Fruit fly (Drosophila melanogaster) whole organism, embryonic: Measurements from ENCODE around the gene Rad9.

Experiments used
- Antp ChIP-seq: fragments of 200-800 bp; sonication (Bioruptor generic); optimal IDR thresholded peaks from 3 replicates; lab custom pipeline; 2016; ENCODE audit warnings: missing biosample characterization, missing genetic modification characterization
- BtbVII ChIP-seq: fragments of 200-800 bp; sonication (Bioruptor generic); optimal IDR thresholded peaks from 3 replicates; lab custom pipeline; 2017; ENCODE audit warnings: missing biosample characterization, mild to moderate bottlenecking, missing genetic modification characterization
- CG1024 ChIP-seq: fragments of 200-800 bp; sonication (Bioruptor generic); IDR thresholded peaks from 2 replicates; pipeline ENCODE4 v1.3.6; 2022; ENCODE audit warnings: missing biosample characterization, missing genetic modification characterization
- CG10366 ChIP-seq: fragments of 200-800 bp; sonication (Bioruptor generic); IDR thresholded peaks from 2 replicates; pipeline ENCODE4 v1.3.6; 2022; ENCODE audit warnings: missing biosample characterization, missing genetic modification characterization
- CG10431 ChIP-seq: fragments of 200-800 bp; sonication (Bioruptor generic); optimal IDR thresholded peaks from 3 replicates; lab custom pipeline; 2018; ENCODE audit warnings: missing biosample characterization, mild to moderate bottlenecking, missing genetic modification characterization
- CG10959 ChIP-seq: fragments of 200-800 bp; sonication (Bioruptor generic); IDR thresholded peaks from 2 replicates; pipeline ENCODE4 v1.3.6; 2022; ENCODE audit warnings: missing biosample characterization, missing genetic modification characterization
- CG11398 ChIP-seq: fragments of 200-800 bp; sonication (Bioruptor generic); optimal IDR thresholded peaks from 2 replicates; lab custom pipeline; 2016; ENCODE audit warnings: missing biosample characterization, missing genetic modification characterization
- CG14860 ChIP-seq: fragments of 200-800 bp; sonication (Bioruptor generic); IDR thresholded peaks from 3 replicates; pipeline ENCODE4 v1.3.6; 2022; ENCODE audit warnings: missing biosample characterization, missing genetic modification characterization; ENCODE audit not compliant: partially characterized antibody
- CG17568 ChIP-seq: fragments of 200-800 bp; sonication (Bioruptor generic); optimal IDR thresholded peaks from 2 replicates; lab custom pipeline; 2018; ENCODE audit warnings: missing biosample characterization, mild to moderate bottlenecking, missing genetic modification characterization, moderate library complexity
- CG18262 ChIP-seq: fragments of 200-800 bp; optimal IDR thresholded peaks from 3 replicates; lab custom pipeline; 2019; ENCODE audit warnings: missing biosample characterization, mild to moderate bottlenecking, missing genetic modification characterization, moderate library complexity
- CG18476 ChIP-seq: fragments of 200-800 bp; sonication (Bioruptor generic); optimal IDR thresholded peaks from 2 replicates; lab custom pipeline; 2016; ENCODE audit warnings: missing biosample characterization, mild to moderate bottlenecking, missing genetic modification characterization
- CG31441 ChIP-seq: fragments of 200-800 bp; sonication (Bioruptor generic); IDR thresholded peaks from 2 replicates; pipeline ENCODE4 v1.3.6; 2022; ENCODE audit warnings: missing biosample characterization, missing genetic modification characterization
- CG3163 ChIP-seq: fragments of 200-800 bp; sonication (Bioruptor generic); optimal IDR thresholded peaks from 3 replicates; lab custom pipeline; 2016; ENCODE audit warnings: missing biosample characterization, missing genetic modification characterization
- CG4820 ChIP-seq: fragments of 200-800 bp; sonication (Bioruptor generic); optimal IDR thresholded peaks from 3 replicates; lab custom pipeline; 2016; ENCODE audit warnings: missing biosample characterization, missing genetic modification characterization
- CG6175 ChIP-seq: fragments of 200-800 bp; sonication (Bioruptor generic); IDR thresholded peaks from 3 replicates; pipeline ENCODE4 v1.3.6; 2022; ENCODE audit warnings: missing biosample characterization, missing genetic modification characterization
- CG6254 ChIP-seq: fragments of 200-800 bp; sonication (Bioruptor generic); optimal IDR thresholded peaks from 3 replicates; lab custom pipeline; 2017; ENCODE audit warnings: mild to moderate bottlenecking, missing biosample characterization, missing genetic modification reagents, missing genetic modification characterization
- CG7928 ChIP-seq: fragments of 200-800 bp; sonication (Bioruptor generic); optimal IDR thresholded peaks from 2 replicates; lab custom pipeline; 2017; ENCODE audit warnings: missing biosample characterization, mild to moderate bottlenecking, missing genetic modification characterization
- CG8765 ChIP-seq: fragments of 200-800 bp; sonication (Bioruptor generic); IDR thresholded peaks from 2 replicates; pipeline ENCODE4 v1.3.6; 2022; ENCODE audit warnings: missing biosample characterization, missing genetic modification characterization
- CG9817 ChIP-seq: fragments of 200-800 bp; sonication (Bioruptor generic); optimal IDR thresholded peaks from 2 replicates; lab custom pipeline; 2018; ENCODE audit warnings: missing biosample characterization, mild to moderate bottlenecking, missing genetic modification characterization, moderate library complexity
- CG9932 ChIP-seq: fragments of 200-800 bp; sonication (Bioruptor generic); IDR thresholded peaks from 2 replicates; pipeline ENCODE4 v1.3.6; 2022; ENCODE audit warnings: missing biosample characterization, missing genetic modification characterization
- Dp ChIP-seq: fragments of 200-800 bp; sonication (Bioruptor generic); optimal IDR thresholded peaks from 2 replicates; lab custom pipeline; 2018; ENCODE audit warnings: missing biosample characterization, mild to moderate bottlenecking, missing genetic modification characterization, moderate library complexity
- Ets97D ChIP-seq: fragments of 200-800 bp; sonication (Bioruptor generic); optimal IDR thresholded peaks from 3 replicates; lab custom pipeline; 2016; ENCODE audit warnings: missing biosample characterization, missing genetic modification characterization
- H15 ChIP-seq: fragments of 200-800 bp; sonication (Bioruptor generic); IDR thresholded peaks from 3 replicates; pipeline ENCODE4 v1.3.6; 2022; ENCODE audit warnings: missing biosample characterization, missing genetic modification characterization
- HLH3B ChIP-seq: fragments of 200-800 bp; sonication (Bioruptor generic); IDR thresholded peaks from 2 replicates; pipeline ENCODE4 v1.3.6; 2022; ENCODE audit warnings: missing biosample characterization, missing genetic modification characterization
- HLH4C ChIP-seq: fragments of 200-800 bp; sonication (Bioruptor generic); IDR thresholded peaks from 3 replicates; pipeline ENCODE4 v1.3.6; 2022; ENCODE audit warnings: missing biosample characterization, missing genetic modification characterization; ENCODE audit not compliant: partially characterized antibody
- Hey ChIP-seq: fragments of 200-800 bp; sonication (Bioruptor generic); optimal IDR thresholded peaks from 3 replicates; lab custom pipeline; 2018; ENCODE audit warnings: missing biosample characterization, mild to moderate bottlenecking, missing genetic modification characterization
- Hmr ChIP-seq: fragments of 200-800 bp; sonication (Bioruptor generic); optimal IDR thresholded peaks from 3 replicates; lab custom pipeline; 2017; ENCODE audit warnings: mild to moderate bottlenecking, missing biosample characterization, missing genetic modification reagents, missing genetic modification characterization
- Hr39 ChIP-seq: fragments of >200 bp; optimal IDR thresholded peaks from 2 replicates; lab custom pipeline; 2017
- Lim3 ChIP-seq: fragments of 200-800 bp; sonication (Bioruptor generic); IDR thresholded peaks from 2 replicates; pipeline ENCODE4 v1.3.6; 2022; ENCODE audit warnings: missing biosample characterization, missing genetic modification characterization
- MBD-R2 ChIP-seq: fragments of 200-800 bp; sonication (Bioruptor generic); IDR thresholded peaks from 2 replicates; pipeline ENCODE4 v1.3.6; 2022; ENCODE audit warnings: missing biosample characterization, missing genetic modification characterization
- Mes4 ChIP-seq: fragments of 200-800 bp; sonication (Bioruptor generic); optimal IDR thresholded peaks from 2 replicates; lab custom pipeline; 2016; ENCODE audit warnings: missing biosample characterization, missing genetic modification characterization
- NK7.1 ChIP-seq: fragments of 200-800 bp; sonication (Bioruptor generic); optimal IDR thresholded peaks from 3 replicates; lab custom pipeline; 2016; ENCODE audit warnings: missing biosample characterization, missing genetic modification characterization
- Sry-δ ChIP-seq: fragments of 200-800 bp; sonication (Bioruptor generic); optimal IDR thresholded peaks from 2 replicates; lab custom pipeline; 2016; ENCODE audit warnings: missing biosample characterization, missing genetic modification characterization
- YL-1 ChIP-seq: fragments of 200-800 bp; sonication (Bioruptor generic); optimal IDR thresholded peaks from 3 replicates; lab custom pipeline; 2017; ENCODE audit warnings: missing biosample characterization, mild to moderate bottlenecking, missing genetic modification characterization
- cg ChIP-seq: fragments of 200-800 bp; sonication (Bioruptor generic); optimal IDR thresholded peaks from 3 replicates; lab custom pipeline; 2019; ENCODE audit warnings: missing biosample characterization, mild to moderate bottlenecking, missing genetic modification characterization, moderate library complexity
- chif ChIP-seq, 2 experiments: fragments of 200-800 bp; sonication (Bioruptor generic); optimal IDR thresholded peaks; 3 replicates each; lab custom pipeline; 2016; ENCODE audit warnings: missing biosample characterization in 2 of 2, missing genetic modification characterization in 2 of 2
- ewg ChIP-seq: fragments of 200-800 bp; sonication (Bioruptor generic); optimal IDR thresholded peaks from 3 replicates; lab custom pipeline; 2017; ENCODE audit warnings: mild to moderate bottlenecking, missing biosample characterization, missing genetic modification reagents, missing genetic modification characterization
- fd3F ChIP-seq: fragments of 200-800 bp; sonication (Bioruptor generic); optimal IDR thresholded peaks from 2 replicates; lab custom pipeline; 2018; ENCODE audit warnings: missing biosample characterization, mild to moderate bottlenecking, missing genetic modification characterization, moderate library complexity
- fu2 ChIP-seq: fragments of 200-800 bp; sonication (Bioruptor generic); optimal IDR thresholded peaks from 2 replicates; lab custom pipeline; 2016; ENCODE audit warnings: missing biosample characterization, missing genetic modification characterization
- gce ChIP-seq: fragments of 200-800 bp; sonication (Bioruptor generic); IDR thresholded peaks from 3 replicates; pipeline ENCODE4 v1.3.6; 2022; ENCODE audit warnings: missing biosample characterization, missing genetic modification characterization
- grn ChIP-seq: fragments of 200-800 bp; sonication (Bioruptor generic); optimal IDR thresholded peaks from 3 replicates; lab custom pipeline; 2017; ENCODE audit warnings: missing biosample characterization, missing genetic modification characterization
- gro ChIP-seq: fragments of 200-800 bp; sonication (Bioruptor generic); optimal IDR thresholded peaks from 2 replicates; lab custom pipeline; 2016; ENCODE audit warnings: missing biosample characterization, missing genetic modification characterization
- hth ChIP-seq: fragments of >200 bp; optimal IDR thresholded peaks from 2 replicates; lab custom pipeline; 2017; ENCODE audit warnings: inconsistent platforms
- maf-S ChIP-seq: fragments of 200-800 bp; sonication (Bioruptor generic); optimal IDR thresholded peaks from 2 replicates; lab custom pipeline; 2016; ENCODE audit warnings: missing biosample characterization, missing genetic modification characterization
- oc ChIP-seq: fragments of 200-800 bp; sonication (Bioruptor generic); optimal IDR thresholded peaks from 2 replicates; lab custom pipeline; 2018; ENCODE audit warnings: missing biosample characterization, mild to moderate bottlenecking, missing genetic modification characterization, moderate library complexity
- pita ChIP-seq: fragments of 200-800 bp; sonication (Bioruptor generic); optimal IDR thresholded peaks from 2 replicates; lab custom pipeline; 2017; ENCODE audit warnings: missing biosample characterization, mild to moderate bottlenecking, missing genetic modification characterization
- prd ChIP-seq, 3 experiments: fragments of >200 bp in 2 of 3; fragments of 200-800 bp in 1 of 3; sonication (Bioruptor generic) in 1 of 3; optimal IDR thresholded peaks in 2 of 3; IDR thresholded peaks in 1 of 3; 2 replicates in 2 of 3; 3 replicates in 1 of 3; pipeline versions ENCODE4 v1.3.6 to Lab custom; 2017 to 2022; ENCODE audit warnings: missing biosample characterization in 1 of 3, missing genetic modification characterization in 1 of 3
- sob ChIP-seq: fragments of 200-800 bp; sonication (Bioruptor generic); IDR thresholded peaks from 2 replicates; pipeline ENCODE4 v1.3.6; 2022; ENCODE audit warnings: missing biosample characterization, missing genetic modification characterization
- unc-4 ChIP-seq: fragments of 200-800 bp; sonication (Bioruptor generic); IDR thresholded peaks from 2 replicates; pipeline ENCODE4 v1.3.6; 2022; ENCODE audit warnings: missing biosample characterization, missing genetic modification characterization; ENCODE audit not compliant: partially characterized antibody
- vnd ChIP-seq: fragments of 200-800 bp; sonication (Bioruptor generic); IDR thresholded peaks from 3 replicates; pipeline ENCODE4 v1.3.6; 2022; ENCODE audit warnings: missing biosample characterization, missing genetic modification characterization; ENCODE audit not compliant: partially characterized antibody

The Rad9 gene

dm6 chr3L:18822450-18823220 lies 49.7 kb downstream of the Rad9 start, which contains the start of gene Cat (continued):
- peak; percentile 25 for TF ChIP-seq Ets97D (GFP tag; lab: Kevin White, UChicago)
- TF ChIP-seq pita: no peak
- TF ChIP-seq maf-S (GFP tag; lab: Kevin White, UChicago): no peak
- TF ChIP-seq HLH4C (GFP tag; lab: Robert Waterston, UW): peak; percentile 79
- no peak for TF ChIP-seq CG8765
- TF ChIP-seq gro: peak; percentile 36
- no peak for TF ChIP-seq HLH3B
- no peak for TF ChIP-seq oc
- TF ChIP-seq ewg (GFP tag; lab: Kevin White, UChicago): peak; percentile 10
- TF ChIP-seq CG6254 (GFP tag; lab: Kevin White, UChicago): no peak
- no peak for TF ChIP-seq Hr39 (lab: Kevin White, UChicago)
- TF ChIP-seq NK7.1: no peak
- peak; percentile 48 for TF ChIP-seq Sry-δ
- TF ChIP-seq CG9932 (GFP tag; lab: Robert Waterston, UW): no peak
- peak; percentile 60; the same call in 1 of the 2 replicates for TF ChIP-seq sob
- no peak for TF ChIP-seq CG18262
- no peak for TF ChIP-seq prd (optimal IDR thresholded peaks at IDR 0.05; lab: Kevin White, UChicago)
- no peak for TF ChIP-seq prd (GFP tag; IDR thresholded peaks at IDR 0.05; lab: Robert Waterston, UW)
- no peak for TF ChIP-seq hth (lab: Kevin White, UChicago)
- TF ChIP-seq CG11398 (GFP tag; lab: Kevin White, UChicago): no peak
- TF ChIP-seq CG1024 (GFP tag; lab: Robert Waterston, UW): no peak; the same call in 1 of the 2 replicates
- TF ChIP-seq Dp (GFP tag; lab: Kevin White, UChicago): peak; percentile 16
- TF ChIP-seq CG10431 (GFP tag; lab: Kevin White, UChicago): no peak
- no peak for TF ChIP-seq fu2 (GFP tag; lab: Kevin White, UChicago)
- TF ChIP-seq fd3F (GFP tag; lab: Kevin White, UChicago): no peak
- no peak for TF ChIP-seq CG17568 (GFP tag; lab: Kevin White, UChicago)
- no peak for TF ChIP-seq Antp (GFP tag; lab: Kevin White, UChicago)
- peak; percentile 41 for TF ChIP-seq Hmr (GFP tag; lab: Kevin White, UChicago)
- TF ChIP-seq CG14860 (GFP tag; lab: Robert Waterston, UW): no peak; the same call in 1 of the 3 replicates
- no peak for TF ChIP-seq Mes4 (GFP tag; lab: Kevin White, UChicago)
- TF ChIP-seq Lim3 (GFP tag; lab: Robert Waterston, UW): no peak
- no peak for TF ChIP-seq CG7928
- 0 out of 2 replicates have a peak, but pooled peaks have one; percentile 26 for TF ChIP-seq CG31441
- no peak for TF ChIP-seq H15 (GFP tag; lab: Robert Waterston, UW)
- TF ChIP-seq YL-1 (GFP tag; lab: Kevin White, UChicago): peak; percentile 72
- peak; percentile 37 for TF ChIP-seq CG18476 (GFP tag; lab: Kevin White, UChicago)
- peak; percentile 16 for TF ChIP-seq BtbVII (GFP tag; lab: Kevin White, UChicago)
- TF ChIP-seq CG6175: no peak
- peak; percentile 91 for TF ChIP-seq unc-4 (GFP tag; lab: Robert Waterston, UW)
- peak; percentile 99 for TF ChIP-seq cg (GFP tag; lab: Kevin White, UChicago)
- TF ChIP-seq vnd: 0 out of 3 replicates have a peak, but pooled peaks have one; percentile 72
- no peak for TF ChIP-seq grn (GFP tag; lab: Kevin White, UChicago)
- TF ChIP-seq CG9817 (tag; lab: Kevin White, UChicago): no peak
- no peak for TF ChIP-seq CG10366 (GFP tag; lab: Robert Waterston, UW)
- peak in 1 of 2 experiments; percentile 16 for TF ChIP-seq chif (GFP tag; optimal IDR thresholded peaks at IDR 0.05; lab: Kevin White, UChicago)
- peak; percentile 6 for TF ChIP-seq CG4820
- no peak for TF ChIP-seq Hey (tag; lab: Kevin White, UChicago)
- peak; percentile 52 for TF ChIP-seq MBD-R2 (GFP tag; lab: Robert Waterston, UW)
- TF ChIP-seq CG3163 (GFP tag; lab: Kevin White, UChicago): no peak
- no peak for TF ChIP-seq CG10959 (GFP tag; lab: Robert Waterston, UW)
- no peak for TF ChIP-seq gce (GFP tag; lab: Robert Waterston, UW)
